Fruit fly (Drosophila melanogaster) whole organism, embryonic: ENCODE data around the gene CG6966.

Experiments used
- Awh ChIP-seq: fragments of 200-800 bp; sonication (Bioruptor generic); IDR thresholded peaks from 2 replicates; pipeline ENCODE4, ENCODE4 v1.3.6; 2022; ENCODE audit warnings: missing biosample characterization, missing genetic modification characterization
- Bdp1 ChIP-seq: fragments of 200-800 bp; sonication (Bioruptor generic); optimal IDR thresholded peaks from 3 replicates; lab custom pipeline; 2016; ENCODE audit warnings: missing biosample characterization, missing genetic modification characterization
- Blimp-1 ChIP-seq: fragments of 200-800 bp; sonication (Bioruptor generic); optimal IDR thresholded peaks from 3 replicates; lab custom pipeline; 2018; ENCODE audit warnings: missing biosample characterization, missing genetic modification characterization, mild to moderate bottlenecking, moderate library complexity, missing genetic modification reagents
- CG10267 ChIP-seq: fragments of 200-800 bp; sonication (Bioruptor generic); optimal IDR thresholded peaks from 2 replicates; lab custom pipeline; 2018; ENCODE audit warnings: missing biosample characterization, mild to moderate bottlenecking, missing genetic modification characterization, moderate library complexity
- CG11695 ChIP-seq: fragments of 200-800 bp; sonication (Bioruptor generic); IDR thresholded peaks from 3 replicates; pipeline ENCODE4 v1.3.6; 2022; ENCODE audit warnings: missing biosample characterization, missing genetic modification characterization
- CG12769 ChIP-seq: fragments of 200-800 bp; sonication (Bioruptor generic); optimal IDR thresholded peaks from 2 replicates; lab custom pipeline; 2019; ENCODE audit warnings: missing biosample characterization, mild to moderate bottlenecking, missing genetic modification characterization, moderate library complexity
- CG13894 ChIP-seq: fragments of 200-800 bp; sonication (Bioruptor generic); optimal IDR thresholded peaks from 3 replicates; lab custom pipeline; 2018; ENCODE audit warnings: missing biosample characterization, mild to moderate bottlenecking, missing genetic modification characterization, moderate library complexity
- CG14441 ChIP-seq: fragments of 200-800 bp; sonication (Bioruptor generic); IDR thresholded peaks from 2 replicates; pipeline ENCODE4 v1.3.6; 2022; ENCODE audit warnings: missing biosample characterization, missing genetic modification characterization
- CG1602 ChIP-seq: fragments of 200-800 bp; sonication (Bioruptor generic); optimal IDR thresholded peaks from 3 replicates; lab custom pipeline; 2016; ENCODE audit warnings: missing biosample characterization, missing genetic modification characterization
- CG18619 ChIP-seq: fragments of 200-800 bp; sonication (Bioruptor generic); optimal IDR thresholded peaks from 3 replicates; lab custom pipeline; 2017; ENCODE audit warnings: missing biosample characterization, mild to moderate bottlenecking, missing genetic modification characterization
- CG2116 ChIP-seq: fragments of 200-800 bp; sonication (Bioruptor generic); optimal IDR thresholded peaks from 3 replicates; lab custom pipeline; 2018; ENCODE audit warnings: missing biosample characterization, mild to moderate bottlenecking, missing genetic modification characterization
- CG30020 ChIP-seq: fragments of 200-800 bp; optimal IDR thresholded peaks from 2 replicates; lab custom pipeline; 2019; ENCODE audit warnings: missing biosample characterization, mild to moderate bottlenecking, missing genetic modification characterization, moderate library complexity
- CG33213 ChIP-seq: fragments of 200-800 bp; sonication (Bioruptor generic); optimal IDR thresholded peaks from 3 replicates; lab custom pipeline; 2016; ENCODE audit warnings: missing biosample characterization, missing genetic modification characterization
- CG3847 ChIP-seq: fragments of 200-800 bp; sonication (Bioruptor generic); IDR thresholded peaks from 2 replicates; pipeline ENCODE4 v1.3.6; 2022; ENCODE audit warnings: missing biosample characterization, missing genetic modification characterization
- CG4707 ChIP-seq: fragments of 200-800 bp; sonication (Bioruptor generic); optimal IDR thresholded peaks from 2 replicates; lab custom pipeline; 2018; ENCODE audit warnings: missing biosample characterization, mild to moderate bottlenecking, missing genetic modification characterization, moderate library complexity
- CG4730 ChIP-seq: fragments of 200-800 bp; sonication (Bioruptor generic); IDR thresholded peaks from 2 replicates; pipeline ENCODE4 v1.3.6; 2022; ENCODE audit warnings: missing biosample characterization, missing genetic modification characterization
- CG6813 ChIP-seq: fragments of 200-800 bp; sonication (Bioruptor generic); optimal IDR thresholded peaks from 2 replicates; lab custom pipeline; 2017; ENCODE audit warnings: missing biosample characterization, missing genetic modification characterization, mild to moderate bottlenecking, moderate library complexity, missing genetic modification reagents
- CG9797 ChIP-seq: fragments of 200-800 bp; sonication (Bioruptor generic); optimal IDR thresholded peaks from 3 replicates; lab custom pipeline; 2018; ENCODE audit warnings: missing biosample characterization, mild to moderate bottlenecking, missing genetic modification characterization
- CrebB ChIP-seq: fragments of 200-800 bp; sonication (Bioruptor generic); optimal IDR thresholded peaks from 3 replicates; lab custom pipeline; 2018; ENCODE audit warnings: missing biosample characterization, mild to moderate bottlenecking, missing genetic modification characterization
- D ChIP-seq, 2 experiments: fragments of 200-800 bp in 1 of 2; fragments of >200 bp in 1 of 2; sonication (Bioruptor generic) in 1 of 2; optimal IDR thresholded peaks; 2 replicates in 1 of 2; 3 replicates in 1 of 2; lab custom pipeline; 2017; ENCODE audit warnings: mild to moderate bottlenecking in 1 of 2, missing biosample characterization in 1 of 2, missing genetic modification characterization in 1 of 2, missing genetic modification reagents in 1 of 2
- Eip74EF ChIP-seq, 2 experiments: fragments of 200-800 bp in 1 of 2; fragments of >200 bp in 1 of 2; sonication (Bioruptor generic) in 1 of 2; optimal IDR thresholded peaks; 2 replicates each; lab custom pipeline; 2017 to 2019; ENCODE audit warnings: missing biosample characterization in 2 of 2, missing genetic modification characterization in 2 of 2, mild to moderate bottlenecking in 1 of 2, moderate library complexity in 1 of 2
- Elba2 ChIP-seq: fragments of 200-800 bp; sonication (Bioruptor generic); optimal IDR thresholded peaks from 3 replicates; lab custom pipeline; 2016; ENCODE audit warnings: missing biosample characterization, missing genetic modification characterization
- Gug ChIP-seq: fragments of 200-800 bp; sonication (Bioruptor generic); IDR thresholded peaks from 4 replicates; pipeline ENCODE4 v1.3.6; 2022; ENCODE audit warnings: missing biosample characterization, missing genetic modification characterization
- Hey ChIP-seq: fragments of 200-800 bp; sonication (Bioruptor generic); optimal IDR thresholded peaks from 3 replicates; lab custom pipeline; 2018; ENCODE audit warnings: missing biosample characterization, mild to moderate bottlenecking, missing genetic modification characterization
- Max ChIP-seq: fragments of 200-800 bp; sonication (Bioruptor generic); optimal IDR thresholded peaks from 2 replicates; lab custom pipeline; 2016; ENCODE audit warnings: missing biosample characterization, mild to moderate bottlenecking, missing genetic modification characterization
- Mes4 ChIP-seq: fragments of 200-800 bp; sonication (Bioruptor generic); optimal IDR thresholded peaks from 2 replicates; lab custom pipeline; 2016; ENCODE audit warnings: missing biosample characterization, missing genetic modification characterization
- Pdp1 ChIP-seq, 2 experiments: fragments of 200-800 bp; sonication (Bioruptor generic); optimal IDR thresholded peaks; 3 replicates each; lab custom pipeline; 2016; ENCODE audit warnings: missing biosample characterization in 2 of 2, missing genetic modification characterization in 2 of 2, mild to moderate bottlenecking in 1 of 2, moderate library complexity in 1 of 2
- Rx ChIP-seq: fragments of 200-800 bp; sonication (Bioruptor generic); IDR thresholded peaks from 2 replicates; pipeline ENCODE4 v1.3.6; 2022; ENCODE audit warnings: missing biosample characterization, missing genetic modification characterization
- Sry-β ChIP-seq: fragments of 200-800 bp; sonication (Bioruptor generic); optimal IDR thresholded peaks from 2 replicates; lab custom pipeline; 2018; ENCODE audit warnings: missing biosample characterization, mild to moderate bottlenecking, missing genetic modification characterization, moderate library complexity
- Trl ChIP-seq, 3 experiments: fragments of >200 bp in 2 of 3; fragments of 200-800 bp in 1 of 3; sonication (Bioruptor generic) in 1 of 3; optimal IDR thresholded peaks; 2 replicates in 1 of 3; 3 replicates in 2 of 3; lab custom pipeline; 2016 to 2017; ENCODE audit warnings: missing biosample characterization in 1 of 3, missing genetic modification characterization in 1 of 3
- Xrp1 ChIP-seq: fragments of 200-800 bp; sonication (Bioruptor generic); IDR thresholded peaks from 2 replicates; pipeline ENCODE4 v1.3.6; 2022; ENCODE audit warnings: missing biosample characterization, missing genetic modification characterization
- bbx ChIP-seq: fragments of 200-800 bp; sonication (Bioruptor generic); IDR thresholded peaks from 2 replicates; pipeline ENCODE4 v1.3.6; 2022; ENCODE audit warnings: missing biosample characterization, missing genetic modification characterization; ENCODE audit not compliant: partially characterized antibody
- crp ChIP-seq, 2 experiments: fragments of 200-800 bp; sonication (Bioruptor generic); optimal IDR thresholded peaks; 2 replicates in 1 of 2; 3 replicates in 1 of 2; lab custom pipeline; 2017; ENCODE audit warnings: missing biosample characterization in 2 of 2, missing genetic modification characterization in 2 of 2, mild to moderate bottlenecking in 1 of 2, moderate library complexity in 1 of 2
- danr ChIP-seq: fragments of 200-800 bp; sonication (Bioruptor generic); IDR thresholded peaks from 2 replicates; pipeline ENCODE4 v1.3.6; 2022; ENCODE audit warnings: missing biosample characterization, missing genetic modification characterization
- ewg ChIP-seq: fragments of 200-800 bp; sonication (Bioruptor generic); optimal IDR thresholded peaks from 3 replicates; lab custom pipeline; 2017; ENCODE audit warnings: mild to moderate bottlenecking, missing biosample characterization, missing genetic modification reagents, missing genetic modification characterization
- her ChIP-seq: fragments of 200-800 bp; sonication (Bioruptor generic); optimal IDR thresholded peaks from 2 replicates; lab custom pipeline; 2016; ENCODE audit warnings: missing biosample characterization, missing genetic modification characterization
- lab ChIP-seq: fragments of 200-800 bp; sonication (Bioruptor generic); optimal IDR thresholded peaks from 3 replicates; lab custom pipeline; 2017; ENCODE audit warnings: missing biosample characterization, missing genetic modification characterization, mild to moderate bottlenecking, moderate library complexity, missing genetic modification reagents
- mam ChIP-seq: fragments of 200-800 bp; sonication (Bioruptor generic); optimal IDR thresholded peaks from 3 replicates; lab custom pipeline; 2016; ENCODE audit warnings: missing biosample characterization, missing genetic modification characterization
- nau ChIP-seq: fragments of 200-800 bp; sonication (Bioruptor generic); optimal IDR thresholded peaks from 3 replicates; lab custom pipeline; 2017; ENCODE audit warnings: missing biosample characterization, mild to moderate bottlenecking, missing genetic modification characterization, missing genetic modification reagents
- nerfin-1 ChIP-seq: fragments of 200-800 bp; sonication (Bioruptor generic); optimal IDR thresholded peaks from 3 replicates; lab custom pipeline; 2019; ENCODE audit warnings: missing biosample characterization, mild to moderate bottlenecking, missing genetic modification characterization, moderate library complexity
- run ChIP-seq: fragments of 200-800 bp; sonication (Bioruptor generic); optimal IDR thresholded peaks from 3 replicates; lab custom pipeline; 2018; ENCODE audit warnings: missing biosample characterization, mild to moderate bottlenecking, missing genetic modification characterization
- scrt ChIP-seq: fragments of 200-800 bp; sonication (Bioruptor generic); optimal IDR thresholded peaks from 2 replicates; lab custom pipeline; 2018; ENCODE audit warnings: missing biosample characterization, mild to moderate bottlenecking, missing genetic modification characterization, moderate library complexity
- slbo ChIP-seq: fragments of 200-800 bp; sonication (Bioruptor generic); IDR thresholded peaks from 2 replicates; pipeline ENCODE4 v1.3.6; 2022; ENCODE audit warnings: missing biosample characterization, missing genetic modification characterization
- sqz ChIP-seq: fragments of 200-800 bp; sonication (Bioruptor generic); optimal IDR thresholded peaks from 3 replicates; lab custom pipeline; 2018; ENCODE audit warnings: missing biosample characterization, mild to moderate bottlenecking, missing genetic modification characterization
- ttk ChIP-seq: fragments of 200-800 bp; sonication (Bioruptor generic); IDR thresholded peaks from 2 replicates; pipeline ENCODE4 v2.1.2; 2022; ENCODE audit warnings: missing biosample characterization, missing genetic modification characterization
- tup ChIP-seq: fragments of 200-800 bp; sonication (Bioruptor generic); optimal IDR thresholded peaks from 2 replicates; lab custom pipeline; 2016; ENCODE audit warnings: missing biosample characterization, mild to moderate bottlenecking, missing genetic modification characterization, moderate library complexity
- tx ChIP-seq: fragments of 200-800 bp; sonication (Bioruptor generic); optimal IDR thresholded peaks from 2 replicates; lab custom pipeline; 2016; ENCODE audit warnings: missing biosample characterization, missing genetic modification characterization
- unpg ChIP-seq: fragments of 200-800 bp; sonication (Bioruptor generic); optimal IDR thresholded peaks from 3 replicates; lab custom pipeline; 2018; ENCODE audit warnings: missing biosample characterization, mild to moderate bottlenecking, missing genetic modification characterization, moderate library complexity
- wek ChIP-seq: fragments of 200-800 bp; sonication (Bioruptor generic); optimal IDR thresholded peaks from 3 replicates; lab custom pipeline; 2018; ENCODE audit warnings: missing biosample characterization, mild to moderate bottlenecking, missing genetic modification characterization, moderate library complexity

The CG6966 gene

dm6 chr3R:15092784-15093183 lies 2.6 kb downstream of the CG6966 start:
- TF ChIP-seq CG33213 (GFP tag; lab: Kevin White, UChicago) (no peak), sqz (GFP tag; lab: Kevin White, UChicago) (peak; percentile 50), scrt (GFP tag; lab: Kevin White, UChicago) (peak; percentile 6), Sry-β (GFP tag; lab: Kevin White, UChicago) (no peak), ewg (peak; percentile 6), Eip74EF (GFP tag; optimal IDR thresholded peaks at IDR 0.05; lab: Kevin White, UChicago) (peak in 1 of 2 experiments; percentile 85), CG1602 (GFP tag; lab: Kevin White, UChicago) (no peak), CG14441 (GFP tag; lab: Robert Waterston, UW) (no peak), CG30020 (tag; lab: Kevin White, UChicago) (no peak), bbx (GFP tag; lab: Robert Waterston, UW) (0 out of 2 replicates have a peak, but pooled peaks have one; percentile 21), CG4730 (GFP tag; lab: Robert Waterston, UW) (no peak), Max (GFP tag; lab: Kevin White, UChicago) (no peak), CG9797 (GFP tag; lab: Kevin White, UChicago) (no peak), CrebB (peak; percentile 53), Rx (no peak), CG12769 (tag; lab: Kevin White, UChicago) (peak; percentile 29), CG18619 (GFP tag; lab: Kevin White, UChicago) (no peak), nau (GFP tag; lab: Kevin White, UChicago) (peak; percentile 4), D (optimal IDR thresholded peaks at IDR 0.05; lab: Kevin White, UChicago) (no peak), D (GFP tag; optimal IDR thresholded peaks at IDR 0.05; lab: Kevin White, UChicago) (no peak), CG2116 (GFP tag; lab: Kevin White, UChicago) (no peak), crp (GFP tag; optimal IDR thresholded peaks at IDR 0.05; lab: Kevin White, UChicago) (peak in 1 of 2 experiments; percentile 11), Elba2 (no peak), tx (GFP tag; lab: Kevin White, UChicago) (no peak), danr (no peak), wek (GFP tag; lab: Kevin White, UChicago) (peak; percentile 29), CG4707 (GFP tag; lab: Kevin White, UChicago) (peak; percentile 6), CG6813 (GFP tag; lab: Kevin White, UChicago) (peak; percentile 67), Pdp1 (GFP tag; optimal IDR thresholded peaks at IDR 0.05; lab: Kevin White, UChicago) (peak in 1 of 2 experiments; percentile 4), Bdp1 (GFP tag; lab: Kevin White, UChicago) (peak; percentile 13), Blimp-1 (GFP tag; lab: Kevin White, UChicago) (peak; percentile 8), CG11695 (GFP tag; lab: Robert Waterston, UW) (no peak), Trl (optimal IDR thresholded peaks at IDR 0.05; lab: Kevin White, UChicago) (peak in 1 of 2 experiments; percentile 8), Trl (GFP tag; optimal IDR thresholded peaks at IDR 0.05; lab: Kevin White, UChicago) (peak; percentile 2), run (tag; lab: Kevin White, UChicago) (peak; percentile 22), Awh (GFP tag; lab: Robert Waterston, UW) (no peak), Hey (peak; percentile 24), her (no peak), ttk (GFP tag; lab: Robert Waterston, UW) (no peak), tup (GFP tag; lab: Kevin White, UChicago) (peak; percentile 3), CG3847 (GFP tag; lab: Robert Waterston, UW) (no peak), nerfin-1 (tag; lab: Kevin White, UChicago) (no peak), Mes4 (no peak), lab (GFP tag; lab: Kevin White, UChicago) (peak; percentile 77), Gug (GFP tag; lab: Robert Waterston, UW) (no peak), CG13894 (no peak), Xrp1 (GFP tag; lab: Robert Waterston, UW) (peak; percentile 24; the same call in 1 of the 2 replicates), slbo (GFP tag; lab: Robert Waterston, UW) (no peak), unpg (GFP tag; lab: Kevin White, UChicago) (peak; percentile 16), mam (GFP tag; lab: Kevin White, UChicago) (no peak), CG10267 (tag; lab: Kevin White, UChicago) (no peak)
